Fruit fly (Drosophila melanogaster): Measurements from ENCODE around the gene CG13829.

CG13829 gene

DNA sequence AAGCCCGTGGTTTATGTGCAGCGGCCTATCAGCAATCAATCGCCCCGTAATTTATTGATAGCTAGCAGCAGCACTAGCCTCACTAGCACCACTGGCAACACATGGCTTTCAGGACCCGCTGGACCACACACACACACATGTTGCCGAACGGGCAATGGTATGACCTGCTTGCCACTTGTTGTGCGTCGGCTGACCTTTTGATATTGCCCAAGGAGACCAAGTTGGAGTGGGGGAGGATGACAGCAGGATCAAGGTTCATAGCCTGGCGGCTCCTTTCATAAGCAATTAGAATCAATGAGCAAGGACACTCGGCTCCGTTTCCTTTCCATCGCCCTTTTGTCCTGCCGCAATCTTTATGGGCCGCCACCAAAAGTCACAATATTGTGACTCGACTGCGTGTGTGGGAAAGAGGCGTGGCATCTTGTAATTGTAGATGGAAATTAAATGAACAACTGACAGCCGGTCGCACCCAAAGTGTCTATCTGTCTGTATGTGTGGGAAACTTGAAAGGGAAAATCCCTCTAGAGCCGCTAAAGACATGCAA, 29.7 kb downstream of the CG13829 start:
- no peak for TF ChIP-seq noc (tag; optimal IDR thresholded peaks at IDR 0.05)

DNA sequence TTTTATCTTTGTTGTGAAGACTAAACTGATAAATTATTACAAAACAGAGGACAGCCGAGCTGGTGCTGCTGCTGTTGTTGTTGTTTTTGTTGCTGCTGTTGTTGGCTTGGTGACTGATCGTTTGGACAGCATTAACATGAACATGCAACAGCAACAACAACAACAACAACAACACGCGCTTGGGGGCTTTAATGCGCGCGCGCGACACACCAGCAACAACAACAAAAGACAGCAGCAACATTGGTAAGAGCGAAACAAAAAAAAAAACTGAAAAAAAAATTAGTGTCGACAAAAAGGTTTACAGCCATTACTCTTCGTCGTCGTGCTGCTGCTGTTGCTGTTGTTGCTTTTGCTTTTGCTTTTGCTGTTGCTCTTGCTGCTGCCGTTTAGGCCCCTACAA, 30.3 kb downstream of the CG13829 start:
- no peak for TF ChIP-seq noc (tag; optimal IDR thresholded peaks at IDR 0.05)

DNA sequence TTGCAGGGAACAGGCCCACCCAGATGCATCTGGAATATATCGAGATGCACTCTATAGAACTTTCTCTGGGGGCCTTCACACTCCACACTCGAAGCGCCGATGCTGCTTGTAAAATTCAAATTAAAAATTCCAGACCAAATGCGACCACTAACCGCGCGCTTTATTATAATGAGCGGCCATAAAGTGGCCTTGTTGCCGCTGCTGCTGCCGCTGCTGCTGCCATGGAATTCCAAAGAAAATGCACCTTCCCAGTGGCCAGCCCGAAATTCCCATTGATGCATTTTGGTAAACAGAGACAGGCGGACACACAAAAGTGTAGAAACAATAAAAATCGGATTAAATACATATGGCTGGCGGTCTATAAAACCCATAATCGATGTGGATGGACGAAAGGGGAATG, 31.0 kb downstream of the CG13829 start:
- no peak for TF ChIP-seq noc (tag; optimal IDR thresholded peaks at IDR 0.05)

DNA sequence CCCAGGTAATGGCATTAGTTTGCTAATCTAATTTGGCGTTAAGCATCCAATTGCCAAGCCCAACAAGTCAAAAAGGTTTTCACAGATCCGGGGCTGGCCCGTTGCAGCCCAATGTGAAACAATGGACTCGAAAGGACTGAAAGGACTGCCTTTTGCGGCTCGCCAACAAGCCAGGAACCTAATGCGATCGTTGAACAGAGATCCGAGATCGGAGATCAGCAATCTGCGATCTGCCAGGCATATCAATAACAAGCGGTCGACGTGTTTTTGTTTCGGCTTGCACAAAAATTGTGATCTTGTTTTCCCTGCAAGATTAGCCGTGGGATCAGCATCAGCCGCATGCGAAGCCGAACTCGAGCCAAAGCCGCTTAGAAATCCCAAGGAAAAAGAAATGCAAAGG, 31.5 kb downstream of the CG13829 start:
- no peak for TF ChIP-seq noc (tag; optimal IDR thresholded peaks at IDR 0.05)

DNA sequence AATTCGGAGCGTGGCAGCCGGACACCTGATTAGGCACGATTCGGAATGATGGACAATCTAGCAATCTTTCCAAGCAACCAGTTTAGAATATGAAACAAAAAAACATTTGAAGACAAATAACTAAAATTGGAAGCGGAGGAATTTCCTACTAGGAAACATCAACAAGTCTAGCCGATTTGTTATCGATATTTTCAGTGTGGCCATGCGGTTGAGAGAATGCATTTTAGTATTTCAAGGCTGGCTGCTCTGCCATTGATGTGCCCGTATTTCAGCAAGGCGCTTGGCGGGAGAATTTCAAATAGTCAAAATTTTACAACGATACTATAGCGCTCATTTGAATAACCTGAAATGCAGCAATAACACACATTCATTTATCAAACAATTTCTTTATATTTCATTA, 33.3 kb downstream of the CG13829 start, which contains the start of gene CG31457:
TSS of gene CG31457 (minus strand) at position 186 of the 400 bp plus-strand sequence.
- TF ChIP-seq noc (tag; optimal IDR thresholded peaks at IDR 0.05): no peak

DNA sequence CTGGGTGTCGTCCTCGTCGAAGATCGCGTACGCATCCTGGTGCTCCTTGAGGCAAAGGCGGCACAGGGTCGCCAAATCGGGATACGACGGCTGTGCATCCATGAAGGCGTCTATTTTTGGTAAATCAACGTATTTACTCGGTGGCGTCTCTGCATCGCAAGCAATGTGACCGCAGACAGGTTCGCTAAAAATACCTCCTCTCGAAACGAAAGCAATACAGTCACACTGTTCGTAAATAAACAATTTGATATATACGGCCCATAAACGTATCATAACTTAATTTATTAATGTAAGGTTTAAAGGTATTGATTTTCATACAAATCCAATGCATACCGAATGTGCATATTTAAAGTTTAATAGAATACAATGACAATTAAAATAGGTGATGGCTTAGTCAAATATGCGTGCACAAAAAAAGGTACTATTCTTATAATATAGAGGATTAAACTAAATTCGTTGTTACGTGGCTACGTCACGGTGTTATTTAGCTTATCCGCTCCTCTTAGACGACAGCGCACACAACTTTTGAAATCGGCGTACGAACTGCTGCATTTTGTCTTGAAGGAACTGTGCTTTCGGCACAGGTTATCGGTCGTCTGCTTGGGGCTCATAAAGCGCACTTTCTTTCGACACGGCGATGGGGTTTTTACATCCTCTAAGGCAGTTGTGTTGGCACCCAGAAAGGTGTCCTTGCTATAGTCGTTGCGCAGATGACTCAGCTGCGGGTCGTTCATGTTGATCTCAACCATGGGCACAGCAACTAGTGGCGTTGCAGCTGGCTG, 34.7 kb downstream of the CG13829 start, which contains the start of gene CG31365:
TSS of gene CG31365 (minus strand) at position 182 of the 782 bp plus-strand sequence.
- TF ChIP-seq noc (tag; optimal IDR thresholded peaks at IDR 0.05): no peak

DNA sequence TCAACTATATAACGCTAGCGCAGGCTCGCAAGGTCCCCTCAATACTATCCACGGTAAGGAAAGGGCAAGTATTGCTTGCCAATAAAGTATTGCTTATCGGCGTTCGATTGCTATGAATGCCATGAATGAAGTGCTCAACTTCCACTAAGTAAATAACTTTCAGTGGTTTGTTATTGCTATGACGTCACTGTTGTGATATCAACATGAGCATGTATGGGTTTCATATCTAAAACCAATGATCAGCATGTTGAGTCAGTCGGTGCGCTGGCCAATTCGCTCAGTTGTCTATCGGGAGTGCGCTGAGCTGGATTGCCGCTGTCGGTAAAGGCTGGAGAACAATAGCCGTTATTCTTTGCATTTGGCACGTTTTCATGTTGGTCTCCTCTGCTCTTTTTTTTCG, 40.2 kb downstream of the CG13829 start:
- TF ChIP-seq noc (tag; optimal IDR thresholded peaks at IDR 0.05): no peak

DNA sequence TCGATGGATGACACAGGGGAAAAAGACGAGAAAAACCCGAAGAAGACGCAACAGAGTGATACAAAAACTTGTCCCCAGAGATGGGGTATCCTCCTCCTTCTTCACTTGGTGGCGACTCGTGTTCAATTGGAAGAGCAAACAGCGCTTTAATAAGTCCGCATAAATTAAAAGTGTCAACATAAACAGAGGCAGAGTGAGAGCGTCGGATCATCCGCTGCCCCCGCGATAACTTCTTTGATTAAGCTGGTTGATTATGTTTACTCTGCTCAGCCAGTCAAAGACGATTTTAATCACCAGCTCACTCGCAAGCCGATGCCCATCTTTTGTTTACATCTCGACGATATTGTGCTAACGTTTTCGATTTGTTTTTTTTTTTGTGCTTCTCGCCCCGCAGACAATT, 41.3 kb downstream of the CG13829 start:
- TF ChIP-seq noc (tag; optimal IDR thresholded peaks at IDR 0.05): peak; percentile 3

DNA sequence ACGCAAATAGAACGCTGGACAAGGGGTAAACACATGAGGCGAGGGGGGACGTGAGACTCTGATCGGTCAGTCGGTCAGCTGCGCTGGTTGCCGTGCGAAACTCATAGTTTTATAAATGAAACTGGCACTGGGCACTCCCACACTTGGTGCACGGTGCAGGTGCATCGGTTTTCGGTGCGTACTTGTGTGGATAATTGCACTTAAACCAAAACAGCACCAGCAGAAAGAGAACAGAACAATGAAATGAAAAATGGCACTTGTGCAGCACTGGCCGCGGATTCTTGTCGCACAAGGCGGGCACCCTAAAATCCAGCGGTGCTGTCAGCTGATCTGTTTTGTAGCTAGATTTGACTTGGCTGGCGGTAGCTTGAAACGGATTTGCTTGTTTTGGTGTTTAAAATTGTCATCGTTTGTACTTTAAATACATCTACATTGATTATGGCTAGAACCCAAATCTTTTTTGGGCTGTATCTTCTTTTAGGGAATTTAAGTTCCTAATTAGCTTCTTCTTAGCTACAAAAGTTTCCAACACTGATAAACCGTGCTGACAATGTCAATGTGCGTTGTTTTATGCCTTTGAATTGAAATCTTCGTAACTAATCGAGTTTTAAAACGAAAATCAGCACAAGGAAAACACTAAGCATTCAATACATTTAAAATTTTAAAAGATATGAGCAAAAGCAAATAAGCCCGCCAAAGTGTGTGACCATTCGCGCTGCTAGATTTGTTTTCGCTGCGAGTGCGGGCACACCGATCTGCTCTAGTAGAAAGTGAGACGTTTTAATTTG, 43.3 kb downstream of the CG13829 start, which contains the start of the genes Rassf and CenB1A:
TSS of gene Rassf (minus strand) at position 249 of the 788 bp plus-strand sequence.
TSS of gene CenB1A (plus strand) at position 718 of the 788 bp plus-strand sequence.
- TF ChIP-seq noc (tag; optimal IDR thresholded peaks at IDR 0.05): no peak

DNA sequence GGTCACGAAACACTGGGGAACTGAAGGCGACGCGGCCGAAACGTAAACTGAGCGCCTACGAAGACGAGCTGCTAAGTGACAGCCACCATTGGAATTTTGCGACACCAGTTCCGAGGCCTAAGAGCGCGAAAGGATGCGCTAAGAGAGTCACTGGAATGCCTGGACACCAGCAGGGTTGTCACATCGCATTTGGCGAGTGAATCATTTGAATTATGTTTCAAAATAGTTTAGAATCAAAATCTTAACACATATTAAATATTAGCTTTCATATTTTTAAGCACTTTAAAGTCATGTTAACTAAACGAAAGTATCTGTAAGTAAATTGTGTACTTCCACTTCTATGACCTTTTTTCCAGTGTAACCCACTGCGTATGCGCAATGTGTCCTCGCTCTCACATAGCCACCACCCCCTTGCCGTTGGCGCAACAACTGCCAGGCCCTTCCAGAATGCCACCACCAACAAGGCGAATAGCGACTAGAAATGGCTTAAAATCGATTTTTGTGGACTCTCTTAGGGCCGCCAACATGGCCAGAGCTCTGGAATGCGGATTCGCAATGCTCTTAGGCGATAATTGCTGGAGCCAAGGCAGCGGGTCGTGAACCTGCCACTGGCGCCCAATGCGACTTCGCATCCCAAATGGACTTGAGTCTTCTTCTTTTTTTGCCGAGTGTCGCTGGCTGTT, 48.3 kb downstream of the CG13829 start, which contains the start of gene Cow:
TSS of gene Cow (minus strand) at position 51 of the 683 bp plus-strand sequence.
- TF ChIP-seq noc (tag; optimal IDR thresholded peaks at IDR 0.05): no peak

DNA sequence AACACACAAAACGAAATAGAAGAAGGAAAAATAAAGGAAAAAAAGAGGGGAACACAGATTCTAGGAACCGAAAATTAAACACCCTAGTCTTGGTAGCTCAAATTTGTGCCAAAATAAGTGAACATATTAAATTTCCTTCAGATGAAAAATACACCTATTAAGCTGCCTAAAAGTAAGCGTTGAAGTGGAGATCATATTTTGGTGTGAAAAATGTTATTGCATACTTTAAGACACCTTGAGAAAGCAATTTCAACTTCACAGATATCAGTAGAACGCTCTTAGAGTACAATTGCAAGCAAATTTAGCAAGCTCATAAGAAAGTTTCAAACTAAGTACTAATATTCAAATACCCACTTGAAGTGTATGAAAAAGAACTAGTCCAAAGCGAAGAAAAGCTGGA, 50.4 kb downstream of the CG13829 start:
- TF ChIP-seq noc (tag; optimal IDR thresholded peaks at IDR 0.05): no peak

Data from whole organism, larva.